Worm (Caenorhabditis elegans): Measurements from ENCODE around the gene gid-8.

The gid-8 gene

ce11 chrV:1455280-1455679 is 12.3 kb upstream of the gid-8 start:
- no peak for TF ChIP-seq fkh-10 (GFP tag; optimal IDR thresholded peaks at IDR 0.05)
- no peak for TF ChIP-seq Y22D7AL.16 (tag; optimal IDR thresholded peaks at IDR 0.05)
- no peak for TF ChIP-seq ceh-14 (tag; optimal IDR thresholded peaks at IDR 0.05)
- TF ChIP-seq mec-3 (tag; optimal IDR thresholded peaks at IDR 0.05; ENCODE audit: borderline replicate concordance), result no peak
- TF ChIP-seq unc-86 (tag; optimal IDR thresholded peaks at IDR 0.05), result no peak
- TF ChIP-seq ceh-30 (tag; optimal IDR thresholded peaks at IDR 0.05), result no peak
- TF ChIP-seq nhr-11 (tag; optimal IDR thresholded peaks at IDR 0.05), result no peak
- TF ChIP-seq pag-3 (tag; optimal IDR thresholded peaks at IDR 0.05; ENCODE audit: borderline replicate concordance), result no peak
- TF ChIP-seq hlh-8 (tag; optimal IDR thresholded peaks at IDR 0.05), result no peak
- no peak for TF ChIP-seq ceh-9 (tag; optimal IDR thresholded peaks at IDR 0.05)
- TF ChIP-seq nhr-232 (tag; optimal IDR thresholded peaks at IDR 0.05), result no peak
- no peak for TF ChIP-seq lin-11 (tag; optimal IDR thresholded peaks at IDR 0.05)
- no peak for TF ChIP-seq K02D7.2 (tag; optimal IDR thresholded peaks at IDR 0.05)
- no peak for TF ChIP-seq T23F11.4 (GFP tag; optimal IDR thresholded peaks at IDR 0.05)

DNA sequence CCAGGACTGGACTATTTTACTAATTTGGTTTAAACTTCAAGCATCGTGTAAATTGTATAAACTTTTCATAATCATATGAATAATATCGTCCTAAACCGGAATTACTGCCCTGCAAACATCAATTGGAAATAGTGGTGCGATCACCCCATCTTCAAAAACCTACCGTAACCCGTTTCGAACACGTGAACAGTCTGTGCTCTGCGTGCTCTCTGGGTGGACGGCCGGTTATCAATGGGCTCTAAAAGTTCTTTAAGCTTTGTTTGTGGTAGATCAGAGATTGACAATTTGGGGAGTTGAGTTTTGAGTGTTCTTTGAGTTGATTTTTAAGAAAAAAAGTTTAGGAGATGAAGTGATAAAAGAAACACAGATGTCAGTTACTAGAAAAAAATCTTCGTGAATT is 10.9 kb upstream of the gid-8 start:
- no peak for TF ChIP-seq ama-1 (optimal IDR thresholded peaks at IDR 0.05)
- no peak for TF ChIP-seq zip-5 (tag; optimal IDR thresholded peaks at IDR 0.05)
- no peak for TF ChIP-seq mec-3 (tag; optimal IDR thresholded peaks at IDR 0.05; ENCODE audit: borderline replicate concordance)
- TF ChIP-seq ceh-34 (tag; optimal IDR thresholded peaks at IDR 0.05), result no peak
- no peak for TF ChIP-seq ceh-31 (tag; optimal IDR thresholded peaks at IDR 0.05)
- TF ChIP-seq fkh-6 (tag; optimal IDR thresholded peaks at IDR 0.05), result no peak
- no peak for TF ChIP-seq odd-2 (tag; optimal IDR thresholded peaks at IDR 0.05)
- no peak for TF ChIP-seq nfya-1 (tag; optimal IDR thresholded peaks at IDR 0.05)
- no peak for TF ChIP-seq pha-2 (tag; optimal IDR thresholded peaks at IDR 0.05)
- no peak for TF ChIP-seq ceh-18 (tag; optimal IDR thresholded peaks at IDR 0.05)
- TF ChIP-seq ceh-45 (GFP tag; IDR thresholded peaks at IDR 0.05), result no peak

ce11 chrV:1459374-1459926 is 8.1 kb upstream of the gid-8 start:
- peak; percentile 68 for TF ChIP-seq elt-2 (tag; optimal IDR thresholded peaks at IDR 0.05)
- no peak for TF ChIP-seq ama-1 (optimal IDR thresholded peaks at IDR 0.05)
- no peak for TF ChIP-seq tbx-2 (tag; optimal IDR thresholded peaks at IDR 0.05)
- no peak for TF ChIP-seq hlh-30 (tag; optimal IDR thresholded peaks at IDR 0.05; ENCODE audit: insufficient read depth)

- TF ChIP-seq rnt-1 (tag; optimal IDR thresholded peaks at IDR 0.05) (no peak), sox-2 (GFP tag; IDR thresholded peaks at IDR 0.05) (no peak), pros-1 (tag; optimal IDR thresholded peaks at IDR 0.05) (no peak), ceh-22 (tag; optimal IDR thresholded peaks at IDR 0.05) (no peak), sdc-2 (tag; optimal IDR thresholded peaks at IDR 0.05) (no peak), ceh-19 (GFP tag; optimal IDR thresholded peaks at IDR 0.05) (no peak), hlh-30 (tag; optimal IDR thresholded peaks at IDR 0.05; ENCODE audit: insufficient read depth) (no peak), hlh-15 (tag; optimal IDR thresholded peaks at IDR 0.05) (no peak), ets-4 (tag; optimal IDR thresholded peaks at IDR 0.05) (no peak), unc-3 (GFP tag; conservative IDR thresholded peaks at IDR 0.05) (no peak), unc-3 (tag; optimal IDR thresholded peaks at IDR 0.05) (no peak), nhr-11 (tag; optimal IDR thresholded peaks at IDR 0.05) (no peak), tbx-7 (tag; optimal IDR thresholded peaks at IDR 0.05) (no peak), ceh-2 (tag; optimal IDR thresholded peaks at IDR 0.05) (no peak), ceh-14 (tag; optimal IDR thresholded peaks at IDR 0.05) (no peak), K09A11.1 (tag; optimal IDR thresholded peaks at IDR 0.05; ENCODE audit: insufficient read depth) (no peak), ceh-9 (tag; optimal IDR thresholded peaks at IDR 0.05) (no peak), ahr-1 (tag; optimal IDR thresholded peaks at IDR 0.05) (no peak), unc-55 (GFP tag; optimal IDR thresholded peaks at IDR 0.05) (no peak)
Measured at ce11 chrV:1460069-1460468, 7.5 kb upstream of the gid-8 start, which contains the start of gene hacd-1. TSS of gene hacd-1 (plus strand) at chrV:1460369.
